Fruit fly (Drosophila melanogaster): ENCODE measurements around the gene CycJ.
A peak's percentile ranks its signal among the peaks of the same experiment; 100 is the strongest.

Gene CycJ

dm6 chr3L:3419369-3420232 is 46.6 kb upstream of the CycJ start (continued):
- TF ChIP-seq CG5245 (GFP tag; optimal IDR thresholded peaks at IDR 0.05) (no peak), CG42726 (GFP tag; IDR thresholded peaks at IDR 0.05; ENCODE audit: partially characterized antibody) (no peak), Chrac-16 (GFP tag; optimal IDR thresholded peaks at IDR 0.05) (no peak), CG9609 (GFP tag; optimal IDR thresholded peaks at IDR 0.05) (peak; percentile 0), toy (GFP tag; IDR thresholded peaks at IDR 0.05) (no peak), lola (GFP tag; optimal IDR thresholded peaks at IDR 0.05) (peak in 1 of 3 experiments; percentile 40), stc (GFP tag; IDR thresholded peaks at IDR 0.05) (no peak), wdn (GFP tag; IDR thresholded peaks at IDR 0.05) (no peak), Adf1 (GFP tag; IDR thresholded peaks at IDR 0.05) (peak; percentile 67), Drgx (GFP tag; IDR thresholded peaks at IDR 0.05) (peak; percentile 46; the same call in 1 of the 2 replicates), CG11696 (GFP tag; IDR thresholded peaks at IDR 0.05) (no peak), CG9727 (GFP tag; optimal IDR thresholded peaks at IDR 0.05) (peak; percentile 20), Atf3 (GFP tag; optimal IDR thresholded peaks at IDR 0.05) (no peak), Gsc (GFP tag; IDR thresholded peaks at IDR 0.05) (no peak), CG9876 (GFP tag; optimal IDR thresholded peaks at IDR 0.05) (no peak), CG34376 (GFP tag; optimal IDR thresholded peaks at IDR 0.05) (no peak), CG10147 (GFP tag; optimal IDR thresholded peaks at IDR 0.05) (no peak), GATAe (GFP tag; conservative IDR thresholded peaks at IDR 0.05) (no peak), CG13624 (GFP tag; optimal IDR thresholded peaks at IDR 0.05) (no peak), jigr1 (GFP tag; IDR thresholded peaks at IDR 0.05) (no peak), Med (GFP tag) (peak; percentile 45), CG6765 (GFP tag; optimal IDR thresholded peaks at IDR 0.05) (no peak), mirr (GFP tag; optimal IDR thresholded peaks at IDR 0.05) (no peak), CG18262 (tag; optimal IDR thresholded peaks at IDR 0.05) (peak; percentile 20), CG3726 (GFP tag; IDR thresholded peaks at IDR 0.05) (no peak), hb (GFP tag; IDR thresholded peaks at IDR 0.05; ENCODE audit: partially characterized antibody) (no peak), Nf-YB (GFP tag; optimal IDR thresholded peaks at IDR 0.05) (no peak), CG9817 (tag; optimal IDR thresholded peaks at IDR 0.05) (no peak), HLH3B (GFP tag; IDR thresholded peaks at IDR 0.05) (no peak), gce (GFP tag; IDR thresholded peaks at IDR 0.05) (no peak), CG12219 (GFP tag; optimal IDR thresholded peaks at IDR 0.05) (no peak), CG10654 (GFP tag; optimal IDR thresholded peaks at IDR 0.05) (no peak), kni (GFP tag; optimal IDR thresholded peaks at IDR 0.05) (no peak), ara (GFP tag; IDR thresholded peaks at IDR 0.05) (no peak), ind (GFP tag; optimal IDR thresholded peaks at IDR 0.05) (no peak), Taf1 (GFP tag; IDR thresholded peaks at IDR 0.05) (no peak), lov (optimal IDR thresholded peaks at IDR 0.05) (no peak), lov (GFP tag; IDR thresholded peaks at IDR 0.05) (0 out of 3 replicates have a peak, but pooled peaks have one; percentile 3), B-H2 (GFP tag; optimal IDR thresholded peaks at IDR 0.05) (no peak), twi (tag; optimal IDR thresholded peaks at IDR 0.05) (peak; percentile 95), danr (GFP tag; IDR thresholded peaks at IDR 0.05) (no peak), CG9932 (GFP tag; IDR thresholded peaks at IDR 0.05) (0 out of 2 replicates have a peak, but pooled peaks have one; percentile 16), BEAF-32 (GFP tag; optimal IDR thresholded peaks at IDR 0.05) (no peak), abd-A (tag; optimal IDR thresholded peaks at IDR 0.05) (no peak), Ada2b (GFP tag; IDR thresholded peaks at IDR 0.05) (no peak), CG4328 (GFP tag; optimal IDR thresholded peaks at IDR 0.05) (no peak), Max (GFP tag; optimal IDR thresholded peaks at IDR 0.05) (no peak), crp (GFP tag; optimal IDR thresholded peaks at IDR 0.05) (no peak), Stat92E (GFP tag; optimal IDR thresholded peaks at IDR 0.05) (no peak), br (optimal IDR thresholded peaks at IDR 0.05) (no peak)
